Worm (Caenorhabditis elegans) whole organism, dauer: ENCODE data around the gene srh-195.

Source experiments
- unc-62 ChIP-seq: sonication (generic microtip); optimal IDR thresholded peaks from 2 replicates; lab custom pipeline; 2017; ENCODE audit warnings: missing biosample characterization, missing genetic modification reagents, missing genetic modification characterization

The srh-195 gene

DNA sequence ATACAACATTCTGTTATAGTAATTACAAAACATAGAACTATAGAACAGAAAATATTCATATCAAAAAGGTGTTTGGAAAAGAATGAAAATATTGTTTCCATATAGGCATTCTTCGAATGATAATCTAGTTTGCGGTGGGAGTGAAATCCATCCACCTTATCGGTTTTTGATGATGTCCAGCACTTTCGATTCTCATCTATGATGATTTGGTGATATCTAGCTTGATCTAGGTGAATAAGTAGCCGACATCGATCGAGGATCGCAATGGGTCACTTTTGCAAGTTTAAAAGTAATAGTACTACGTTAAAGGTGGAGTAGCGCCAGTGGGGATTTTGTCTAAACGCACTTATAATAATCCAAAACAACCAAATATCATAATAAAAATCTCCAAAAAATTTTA, 3.7 kb downstream of the srh-195 start, which contains the start of gene R52.6:
Gene R52.6 (minus strand): TSS at position 101 of the 400 bp plus-strand sequence.
- no peak for TF ChIP-seq unc-62 (GFP tag; lab: Kevin White, UChicago)

ce11 chrII:2109943-2110342, 6.8 kb downstream of the srh-195 start, which contains the start of gene R52.5:
Gene R52.5 (minus strand): TSS chrII:2110043.
- TF ChIP-seq unc-62 (GFP tag; lab: Kevin White, UChicago) = no peak

DNA sequence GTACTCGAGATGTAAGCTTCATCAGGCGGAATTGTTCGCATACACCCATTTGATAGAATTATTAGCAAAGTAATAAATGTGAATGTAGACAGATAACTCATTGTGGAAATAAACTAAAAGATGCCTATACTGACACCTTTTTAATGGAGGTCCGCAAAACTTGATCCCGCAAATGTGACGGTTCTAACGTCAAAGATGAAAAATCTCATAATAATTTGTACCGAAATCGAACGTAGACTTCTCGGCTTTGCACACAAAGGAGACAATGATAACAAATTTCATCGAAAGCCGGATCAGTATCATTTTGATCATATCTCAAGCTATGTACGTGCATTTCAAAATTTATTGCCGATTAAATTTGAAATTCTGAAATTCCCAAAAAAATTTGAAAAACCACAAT, 8.4 kb downstream of the srh-195 start, which contains the start of gene R52.4:
Gene R52.4 (minus strand): TSS at position 101 of the 400 bp plus-strand sequence.
- TF ChIP-seq unc-62 (GFP tag; lab: Kevin White, UChicago) = no peak

DNA sequence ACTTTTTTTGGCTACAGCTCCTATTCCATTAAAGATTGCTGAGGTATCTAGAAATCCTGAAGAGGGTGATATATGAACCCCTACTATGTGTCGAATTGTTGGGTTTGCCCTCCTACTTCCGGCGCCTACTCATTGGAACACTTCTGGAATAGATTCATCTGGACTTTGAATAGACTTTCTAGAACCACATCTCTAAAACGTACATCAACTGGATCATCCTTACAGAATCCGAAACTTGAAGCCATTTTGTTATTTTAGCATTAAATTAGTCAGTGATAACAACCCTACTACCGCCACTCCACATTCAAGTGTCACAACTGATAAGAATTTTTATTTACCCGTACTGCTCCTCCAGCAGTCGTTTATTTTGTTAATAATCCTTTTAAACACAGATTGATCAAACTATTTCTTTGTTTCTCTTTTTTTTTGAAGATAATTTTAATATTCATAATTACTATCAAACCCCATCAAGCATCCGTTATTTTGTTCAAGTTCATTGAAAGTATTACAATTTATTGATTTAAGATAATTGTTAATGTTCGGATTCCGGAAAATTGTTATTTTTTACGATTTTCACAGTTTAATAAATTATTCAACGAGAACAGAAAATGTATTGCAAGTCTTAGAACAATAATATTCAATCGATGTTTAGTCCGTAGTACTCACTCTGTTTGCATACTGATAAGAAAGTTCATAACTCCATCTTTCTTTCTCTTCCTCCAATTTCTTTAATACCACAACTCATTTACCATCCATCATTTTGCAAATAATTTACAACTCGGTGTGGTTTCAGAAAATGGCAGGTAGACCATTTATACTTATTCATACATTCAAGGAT, 17.3 kb downstream of the srh-195 start, which contains the start of gene math-42:
Gene math-42 (plus strand): TSS at position 788 of the 838 bp plus-strand sequence.
- TF ChIP-seq unc-62 (GFP tag; lab: Kevin White, UChicago) = no peak

- no peak for TF ChIP-seq unc-62 (GFP tag; lab: Kevin White, UChicago)
These were observed 21.6 kb downstream of the srh-195 start, which contains the start of gene T16A1.2 for ce11 chrII:2094924-2095650. Gene T16A1.2 (plus strand): TSS chrII:2095600.

DNA sequence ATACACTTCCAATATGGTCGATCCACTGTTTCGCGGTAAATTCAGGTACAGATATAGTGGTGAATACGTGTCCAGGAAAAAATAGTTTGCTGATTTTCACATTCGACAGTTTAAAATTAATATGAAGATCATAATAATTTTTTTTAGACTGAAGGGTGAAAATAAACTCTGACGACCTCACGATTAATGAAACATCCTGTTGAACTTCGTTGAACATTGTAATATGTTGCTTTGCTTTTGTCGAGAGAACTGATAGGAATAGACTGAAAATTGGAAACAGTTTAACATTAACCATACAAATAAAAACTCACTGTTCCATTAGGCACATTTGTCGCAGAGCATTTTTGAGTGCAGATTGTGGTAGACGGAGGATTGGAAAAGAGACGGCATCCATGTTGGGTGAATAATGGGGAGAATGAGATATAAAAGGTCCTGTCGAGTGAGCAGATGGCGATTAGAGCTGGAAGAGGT, 23.2 kb downstream of the srh-195 start, which contains the start of gene fbxb-37:
Gene fbxb-37 (minus strand): TSS at position 421 of the 471 bp plus-strand sequence.
- no peak for TF ChIP-seq unc-62 (GFP tag; lab: Kevin White, UChicago)

DNA sequence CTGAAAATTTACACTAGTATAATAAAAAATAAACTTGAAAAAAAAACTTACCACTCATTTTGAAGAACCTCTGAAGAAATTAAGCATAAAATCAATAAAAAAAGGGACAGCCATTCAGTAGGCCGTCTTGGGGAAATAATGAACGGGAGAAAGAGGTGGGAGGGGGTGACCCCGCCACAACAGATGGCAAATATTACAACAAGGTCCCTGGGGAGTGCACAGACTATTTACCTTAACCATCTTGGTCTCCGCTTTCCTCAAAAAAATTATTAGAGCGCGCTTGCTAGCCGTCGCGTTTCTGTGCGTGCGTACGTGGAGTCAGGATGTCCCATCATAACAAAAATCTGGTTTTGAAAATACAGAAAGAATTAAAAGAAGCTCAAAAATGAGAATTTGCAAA, 24.7 kb downstream of the srh-195 start, which contains the start of gene T16A1.10:
Gene T16A1.10 (minus strand): TSS at position 123 of the 400 bp plus-strand sequence.
- no peak for TF ChIP-seq unc-62 (GFP tag; lab: Kevin White, UChicago)

DNA sequence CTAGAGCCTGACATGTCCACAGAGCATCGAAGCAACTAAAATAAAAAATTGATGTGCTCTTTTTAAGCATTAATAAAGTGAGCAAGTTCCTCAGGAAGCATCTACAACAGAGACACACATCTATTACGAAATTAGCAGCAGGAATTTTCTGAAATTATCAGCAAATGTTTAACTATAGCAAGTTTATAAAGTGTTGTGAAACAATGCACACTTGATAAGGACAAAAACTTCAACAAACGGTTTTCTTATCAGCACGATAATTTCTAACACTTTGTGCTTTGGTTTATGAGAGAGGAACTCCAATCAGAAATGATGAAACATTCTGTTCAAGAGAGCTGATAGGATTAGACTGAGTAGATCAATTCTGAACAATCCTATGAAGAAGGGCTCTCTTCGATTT, 26.1 kb downstream of the srh-195 start, which contains the start of gene trpl-5:
Gene trpl-5 (minus strand): TSS at position 32 of the 400 bp plus-strand sequence.
- TF ChIP-seq unc-62 (GFP tag; lab: Kevin White, UChicago) = no peak

DNA sequence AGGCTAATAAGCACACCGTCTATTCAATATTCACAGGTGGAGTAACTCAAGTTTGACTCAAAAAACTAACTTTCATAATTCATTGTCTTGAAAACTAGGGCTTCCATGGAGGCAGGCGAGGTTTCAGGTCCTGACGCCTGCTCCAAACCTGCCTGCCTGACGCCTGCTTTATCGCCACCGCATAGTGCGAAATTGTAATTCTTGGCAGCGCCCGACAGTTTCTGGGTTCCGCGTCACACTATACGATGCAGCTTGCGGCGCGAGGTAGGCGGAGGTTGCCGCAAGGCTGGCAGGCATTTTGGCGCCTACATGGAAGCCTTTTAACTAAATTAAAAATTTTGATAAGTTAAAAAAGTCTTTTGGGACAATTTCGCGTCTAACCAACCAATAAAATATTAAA, 29.5 kb downstream of the srh-195 start:
- no peak for TF ChIP-seq unc-62 (GFP tag; lab: Kevin White, UChicago)

ce11 chrII:2083726-2084179, 32.9 kb downstream of the srh-195 start, which contains the start of the genes T16A1.5 and fbxc-49:
Gene T16A1.5 (minus strand): TSS chrII:2083826.
Gene fbxc-49 (plus strand): TSS chrII:2084129.
- TF ChIP-seq unc-62 (GFP tag; lab: Kevin White, UChicago) = no peak

DNA sequence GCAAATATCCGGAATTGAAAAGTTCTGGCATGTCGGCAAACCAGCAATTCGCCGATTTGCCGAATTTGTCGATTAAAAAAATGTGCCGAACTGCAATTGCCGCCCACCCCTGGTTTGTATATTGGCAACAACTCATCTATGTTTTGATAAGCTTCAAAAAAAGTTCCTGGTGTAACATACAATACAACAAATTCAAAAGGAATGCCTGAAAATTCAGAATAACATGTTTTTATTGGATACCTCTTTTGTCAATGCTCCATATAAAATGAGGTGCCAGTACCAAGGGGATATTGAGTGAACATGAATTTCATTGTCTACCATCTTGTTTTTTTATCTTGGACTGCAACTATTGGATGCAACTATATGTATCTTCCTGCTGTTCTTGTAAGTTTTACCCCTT, 35.4 kb downstream of the srh-195 start, which contains the start of gene T16A1.4:
Gene T16A1.4 (plus strand): TSS at position 301 of the 400 bp plus-strand sequence.
- TF ChIP-seq unc-62 (GFP tag; lab: Kevin White, UChicago) = no peak

DNA sequence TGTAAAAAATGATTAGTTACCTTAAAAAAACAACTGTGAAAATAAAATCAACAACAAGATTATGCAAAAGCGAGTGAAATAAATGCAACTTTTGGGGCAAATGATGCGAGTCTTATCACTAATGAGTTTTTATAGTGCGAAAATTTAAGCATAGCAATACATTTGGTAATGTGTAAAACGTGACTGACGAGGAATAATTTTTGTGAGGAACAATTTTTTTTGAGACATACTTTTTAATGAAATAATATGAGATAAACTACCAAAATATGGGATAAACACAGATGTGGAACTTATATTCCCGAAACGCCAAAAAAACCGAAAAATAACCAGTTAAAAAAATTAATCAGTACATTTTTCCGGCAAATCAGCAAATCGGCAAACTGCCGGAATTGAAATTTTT, 36.3 kb downstream of the srh-195 start, which contains the start of gene F07E5.9:
Gene F07E5.9 (minus strand): TSS at position 101 of the 400 bp plus-strand sequence.
- TF ChIP-seq unc-62 (GFP tag; lab: Kevin White, UChicago) = no peak

- no peak for TF ChIP-seq unc-62 (GFP tag; lab: Kevin White, UChicago)
These were observed 40.2 kb downstream of the srh-195 start for ce11 chrII:2076467-2076866.

DNA sequence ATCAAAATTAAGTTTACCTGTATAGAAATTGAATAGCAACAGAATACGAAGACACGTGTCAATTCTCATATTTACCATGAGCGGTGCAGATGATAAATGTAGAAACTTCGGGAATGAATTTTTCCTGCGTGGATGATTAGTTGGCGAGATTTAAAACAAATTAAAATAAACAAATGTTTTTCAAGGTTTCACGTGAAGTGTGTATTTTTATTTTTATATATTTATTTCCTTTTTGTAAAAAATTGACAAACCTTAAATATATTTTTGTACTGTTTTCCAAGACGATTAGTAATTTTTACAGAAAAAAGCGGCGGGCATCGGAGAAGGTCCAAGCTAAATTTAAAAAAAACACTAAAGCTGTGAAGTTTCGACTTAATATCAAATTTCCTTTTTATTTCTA, 41.2 kb downstream of the srh-195 start, which contains the start of gene F07E5.8:
Gene F07E5.8 (minus strand): TSS at position 101 of the 400 bp plus-strand sequence.
- no peak for TF ChIP-seq unc-62 (GFP tag; lab: Kevin White, UChicago)

- TF ChIP-seq unc-62 (GFP tag; lab: Kevin White, UChicago) = no peak
These were observed 45.3 kb downstream of the srh-195 start, which contains the start of gene F07E5.7 for ce11 chrII:2071429-2071828. Gene F07E5.7 (minus strand): TSS chrII:2071529.
